Worm (Caenorhabditis elegans) whole organism, L2 larva: ENCODE data around the gene B0457.6.

Experiments used
- R02D3.7 ChIP-seq: fragments of 150-350 bp; optimal IDR thresholded peaks from 2 replicates; lab custom pipeline; 2014; ENCODE audit warnings: missing biosample characterization, missing genetic modification characterization
- ceh-16 ChIP-seq: fragments of 150-350 bp; optimal IDR thresholded peaks from 2 replicates; lab custom pipeline; 2014; ENCODE audit warnings: missing biosample characterization, missing genetic modification characterization
- ceh-82 ChIP-seq: fragments of 150-350 bp; optimal IDR thresholded peaks from 2 replicates; lab custom pipeline; 2014; ENCODE audit warnings: missing biosample characterization, missing genetic modification characterization
- egl-27 ChIP-seq: sonication (generic microtip); optimal IDR thresholded peaks from 3 replicates; lab custom pipeline; 2017; ENCODE audit warnings: missing biosample characterization, missing genetic modification reagents, missing genetic modification characterization
- lin-11 ChIP-seq: fragments of 150-350 bp; sonication (generic microtip); optimal IDR thresholded peaks from 2 replicates; lab custom pipeline; 2014; ENCODE audit warnings: missing biosample characterization, missing genetic modification characterization, inconsistent platforms, mixed read lengths
- lsy-2 ChIP-seq, 2 experiments: fragments of 150-350 bp in 1 of 2; sonication (generic microtip) in 1 of 2; optimal IDR thresholded peaks; 2 replicates each; lab custom pipeline; 2014 to 2017; ENCODE audit warnings: missing biosample characterization in 2 of 2, missing genetic modification characterization in 2 of 2
- nhr-77 ChIP-seq: fragments of 150-350 bp; optimal IDR thresholded peaks from 2 replicates; lab custom pipeline; 2014; ENCODE audit warnings: missing biosample characterization, missing genetic modification characterization
- skn-1 ChIP-seq: sonication (generic microtip); optimal IDR thresholded peaks from 2 replicates; lab custom pipeline; 2017; ENCODE audit warnings: missing biosample characterization, missing genetic modification characterization
- ztf-4 ChIP-seq: fragments of 150-350 bp; optimal IDR thresholded peaks from 2 replicates; lab custom pipeline; 2014; ENCODE audit warnings: missing biosample characterization, missing genetic modification characterization

- TF ChIP-seq lsy-2 (tag; optimal IDR thresholded peaks at IDR 0.05; lab: Kevin White, UChicago): no peak
- TF ChIP-seq ztf-4 (tag; lab: Kevin White, UChicago): no peak
- no peak for TF ChIP-seq ceh-16
- no peak for TF ChIP-seq nhr-77 (tag; lab: Kevin White, UChicago)
- TF ChIP-seq egl-27 (tag; lab: Kevin White, UChicago): no peak
- TF ChIP-seq lin-11 (tag; lab: Kevin White, UChicago): no peak
- TF ChIP-seq ceh-82: no peak
- TF ChIP-seq skn-1 (tag; lab: Kevin White, UChicago): no peak
- no peak for TF ChIP-seq R02D3.7
Observed at ce11 chrII:8947391-8947790, 25.2 kb downstream of the B0457.6 start, which contains the start of gene cutl-15.
